Worm (Caenorhabditis elegans): ENCODE results near the gene srz-69.
"Not testable (repeated sequence)": the region's sequence is repeated elsewhere in the genome, so short reads cannot be mapped to it uniquely, and the experiment has no call there.

- TF ChIP-seq lin-13 (GFP tag; optimal IDR thresholded peaks at IDR 0.05); lin-15B (tag; optimal IDR thresholded peaks at IDR 0.05); zip-4 (GFP tag; optimal IDR thresholded peaks at IDR 0.05): not testable (repeated sequence)
Observed at ce11 chrIV:3433387-3433786, 43.6 kb downstream of the srz-69 start, which contains the start of gene C04C3.7.

Data from whole organism, L1 larva.